Fruit fly (Drosophila melanogaster) whole organism, embryonic: ENCODE data around the gene dachs.

Experiments
- Abd-B ChIP-seq: fragments of 200-800 bp; sonication (Bioruptor generic); optimal IDR thresholded peaks from 2 replicates; lab custom pipeline; 2018; ENCODE audit warnings: missing biosample characterization, mild to moderate bottlenecking, missing genetic modification characterization, moderate library complexity
- Atf6 ChIP-seq: fragments of 200-800 bp; sonication (Bioruptor generic); IDR thresholded peaks from 2 replicates; pipeline ENCODE4 v1.3.6; 2022; ENCODE audit warnings: missing biosample characterization, missing genetic modification characterization
- B-H1 ChIP-seq: fragments of 200-800 bp; sonication (Bioruptor generic); IDR thresholded peaks from 3 replicates; pipeline ENCODE4 v1.3.6; 2022; ENCODE audit warnings: missing biosample characterization, missing genetic modification characterization
- CG10321 ChIP-seq: fragments of 200-800 bp; sonication (Bioruptor generic); IDR thresholded peaks from 2 replicates; pipeline ENCODE4 v1.3.6; 2022; ENCODE audit warnings: missing biosample characterization, missing genetic modification characterization
- CG11085 ChIP-seq: fragments of 200-800 bp; sonication (Bioruptor generic); IDR thresholded peaks from 2 replicates; pipeline ENCODE4 v1.3.6; 2022; ENCODE audit warnings: missing biosample characterization, missing genetic modification characterization
- CG11456 ChIP-seq: fragments of 200-800 bp; sonication (Bioruptor generic); IDR thresholded peaks from 3 replicates; pipeline ENCODE4 v1.3.6; 2022; ENCODE audit warnings: missing biosample characterization, missing genetic modification characterization
- CG13287 ChIP-seq: fragments of 200-800 bp; sonication (Bioruptor generic); IDR thresholded peaks from 2 replicates; pipeline ENCODE4 v1.3.6; 2022; ENCODE audit warnings: missing biosample characterization, missing genetic modification characterization; ENCODE audit not compliant: partially characterized antibody
- CG15269 ChIP-seq: fragments of 200-800 bp; sonication (Bioruptor generic); optimal IDR thresholded peaks from 2 replicates; lab custom pipeline; 2018; ENCODE audit warnings: missing biosample characterization, mild to moderate bottlenecking, missing genetic modification characterization, moderate library complexity
- CG17612 ChIP-seq: fragments of 200-800 bp; sonication (Bioruptor generic); IDR thresholded peaks from 2 replicates; pipeline ENCODE4 v1.3.6; 2022; ENCODE audit warnings: missing biosample characterization, missing genetic modification characterization
- CG18262 ChIP-seq: fragments of 200-800 bp; optimal IDR thresholded peaks from 3 replicates; lab custom pipeline; 2019; ENCODE audit warnings: missing biosample characterization, mild to moderate bottlenecking, missing genetic modification characterization, moderate library complexity
- CG18599 ChIP-seq: fragments of 200-800 bp; sonication (Bioruptor generic); optimal IDR thresholded peaks from 3 replicates; lab custom pipeline; 2017; ENCODE audit warnings: missing biosample characterization, missing genetic modification characterization, mild to moderate bottlenecking, moderate library complexity, missing genetic modification reagents
- CG2116 ChIP-seq: fragments of 200-800 bp; sonication (Bioruptor generic); optimal IDR thresholded peaks from 3 replicates; lab custom pipeline; 2018; ENCODE audit warnings: missing biosample characterization, mild to moderate bottlenecking, missing genetic modification characterization
- CG2120 ChIP-seq: fragments of 200-800 bp; sonication (Bioruptor generic); optimal IDR thresholded peaks from 3 replicates; lab custom pipeline; 2016; ENCODE audit warnings: missing biosample characterization, missing genetic modification characterization
- CG31365 ChIP-seq: fragments of 200-800 bp; sonication (Bioruptor generic); optimal IDR thresholded peaks from 2 replicates; lab custom pipeline; 2018; ENCODE audit warnings: missing biosample characterization, mild to moderate bottlenecking, missing genetic modification characterization
- CG33213 ChIP-seq: fragments of 200-800 bp; sonication (Bioruptor generic); optimal IDR thresholded peaks from 3 replicates; lab custom pipeline; 2016; ENCODE audit warnings: missing biosample characterization, missing genetic modification characterization
- CG3838 ChIP-seq: fragments of 200-800 bp; sonication (Bioruptor generic); optimal IDR thresholded peaks from 3 replicates; lab custom pipeline; 2016; ENCODE audit warnings: missing biosample characterization, missing genetic modification characterization
- CG4328 ChIP-seq: fragments of 200-800 bp; sonication (Bioruptor generic); optimal IDR thresholded peaks from 3 replicates; lab custom pipeline; 2017; ENCODE audit warnings: missing biosample characterization, missing genetic modification reagents, missing genetic modification characterization
- CG4854 ChIP-seq: fragments of 200-800 bp; sonication (Bioruptor generic); optimal IDR thresholded peaks from 2 replicates; lab custom pipeline; 2016; ENCODE audit warnings: missing biosample characterization, missing genetic modification characterization, inconsistent platforms
- CG5245 ChIP-seq: fragments of 200-800 bp; sonication (Bioruptor generic); optimal IDR thresholded peaks from 3 replicates; lab custom pipeline; 2016; ENCODE audit warnings: missing biosample characterization, missing genetic modification characterization
- CG6254 ChIP-seq: fragments of 200-800 bp; sonication (Bioruptor generic); optimal IDR thresholded peaks from 3 replicates; lab custom pipeline; 2017; ENCODE audit warnings: mild to moderate bottlenecking, missing biosample characterization, missing genetic modification reagents, missing genetic modification characterization
- CG8281 ChIP-seq: fragments of 200-800 bp; sonication (Bioruptor generic); optimal IDR thresholded peaks from 2 replicates; lab custom pipeline; 2018; ENCODE audit warnings: missing biosample characterization, mild to moderate bottlenecking, missing genetic modification characterization, moderate library complexity
- Dbx ChIP-seq: fragments of 200-800 bp; sonication (Bioruptor generic); IDR thresholded peaks from 3 replicates; pipeline ENCODE4 v1.3.6; 2022; ENCODE audit warnings: missing biosample characterization, missing genetic modification characterization
- Gug ChIP-seq: fragments of 200-800 bp; sonication (Bioruptor generic); IDR thresholded peaks from 4 replicates; pipeline ENCODE4 v1.3.6; 2022; ENCODE audit warnings: missing biosample characterization, missing genetic modification characterization
- Hmx ChIP-seq: fragments of 200-800 bp; sonication (Bioruptor generic); optimal IDR thresholded peaks from 2 replicates; lab custom pipeline; 2016; ENCODE audit warnings: missing biosample characterization, missing genetic modification characterization
- Kr ChIP-seq: fragments of 200-800 bp; sonication (Bioruptor generic); optimal IDR thresholded peaks from 2 replicates; lab custom pipeline; 2017; ENCODE audit warnings: missing biosample characterization, mild to moderate bottlenecking, missing genetic modification characterization
- Lpt ChIP-seq: fragments of >200 bp; optimal IDR thresholded peaks from 2 replicates; lab custom pipeline; 2018; ENCODE audit warnings: missing biosample characterization, missing genetic modification characterization
- Myb ChIP-seq: fragments of 200-800 bp; sonication (Bioruptor generic); optimal IDR thresholded peaks from 2 replicates; lab custom pipeline; 2016; ENCODE audit warnings: missing biosample characterization, missing genetic modification characterization
- Nf-YB ChIP-seq: fragments of 200-800 bp; sonication (Bioruptor generic); optimal IDR thresholded peaks from 3 replicates; lab custom pipeline; 2019; ENCODE audit warnings: missing biosample characterization, mild to moderate bottlenecking, missing genetic modification characterization, moderate library complexity
- NfI ChIP-seq: fragments of 200-800 bp; sonication (Bioruptor generic); optimal IDR thresholded peaks from 3 replicates; lab custom pipeline; 2018; ENCODE audit warnings: missing biosample characterization, mild to moderate bottlenecking, missing genetic modification characterization, moderate library complexity
- Scr ChIP-seq: fragments of 200-800 bp; sonication (Bioruptor generic); IDR thresholded peaks from 2 replicates; pipeline ENCODE4 v1.3.6; 2022; ENCODE audit warnings: missing biosample characterization, missing genetic modification characterization; ENCODE audit not compliant: partially characterized antibody
- Sry-β ChIP-seq: fragments of 200-800 bp; sonication (Bioruptor generic); optimal IDR thresholded peaks from 2 replicates; lab custom pipeline; 2018; ENCODE audit warnings: missing biosample characterization, mild to moderate bottlenecking, missing genetic modification characterization, moderate library complexity
- Tbp ChIP-seq: fragments of >200 bp; optimal IDR thresholded peaks from 2 replicates; lab custom pipeline; 2018; ENCODE audit warnings: missing biosample characterization, missing genetic modification characterization
- amos ChIP-seq: fragments of 200-800 bp; sonication (Bioruptor generic); IDR thresholded peaks from 2 replicates; pipeline ENCODE4 v1.3.6; 2022; ENCODE audit warnings: missing biosample characterization, missing genetic modification characterization; ENCODE audit not compliant: partially characterized antibody
- bigmax ChIP-seq: fragments of 200-800 bp; sonication (Bioruptor generic); optimal IDR thresholded peaks from 2 replicates; lab custom pipeline; 2018; ENCODE audit warnings: missing biosample characterization, mild to moderate bottlenecking, missing genetic modification characterization
- chn ChIP-seq: fragments of 200-800 bp; sonication (Bioruptor generic); optimal IDR thresholded peaks from 2 replicates; lab custom pipeline; 2016; ENCODE audit warnings: missing biosample characterization, missing genetic modification characterization
- crol ChIP-seq: fragments of 200-800 bp; sonication (Bioruptor generic); IDR thresholded peaks from 2 replicates; pipeline ENCODE4 v1.3.6; 2022; ENCODE audit warnings: missing biosample characterization, missing genetic modification characterization
- disco-r ChIP-seq: fragments of 200-800 bp; sonication (Bioruptor generic); optimal IDR thresholded peaks from 2 replicates; lab custom pipeline; 2016; ENCODE audit warnings: missing biosample characterization, missing genetic modification characterization
- dpn ChIP-seq, 2 experiments: fragments of 200-800 bp; sonication (Bioruptor generic); optimal IDR thresholded peaks; 3 replicates each; lab custom pipeline; 2016; ENCODE audit warnings: missing biosample characterization in 2 of 2, missing genetic modification characterization in 2 of 2
- fd3F ChIP-seq: fragments of 200-800 bp; sonication (Bioruptor generic); optimal IDR thresholded peaks from 2 replicates; lab custom pipeline; 2018; ENCODE audit warnings: missing biosample characterization, mild to moderate bottlenecking, missing genetic modification characterization, moderate library complexity
- grau ChIP-seq: fragments of 200-800 bp; optimal IDR thresholded peaks from 3 replicates; lab custom pipeline; 2019; ENCODE audit warnings: missing biosample characterization, mild to moderate bottlenecking, missing genetic modification characterization, moderate library complexity
- ham ChIP-seq: fragments of 200-800 bp; sonication (Bioruptor generic); IDR thresholded peaks from 2 replicates; pipeline ENCODE4 v1.3.6; 2022; ENCODE audit warnings: missing biosample characterization, missing genetic modification characterization
- hkb ChIP-seq, 2 experiments: fragments of 200-800 bp in 1 of 2; fragments of >200 bp in 1 of 2; sonication (Bioruptor generic) in 1 of 2; IDR thresholded peaks in 1 of 2; optimal IDR thresholded peaks in 1 of 2; 2 replicates each; pipeline versions ENCODE4 v1.3.6 to Lab custom; 2017 to 2022; ENCODE audit warnings: missing biosample characterization in 1 of 2, missing genetic modification characterization in 1 of 2
- ken ChIP-seq: fragments of 200-800 bp; sonication (Bioruptor generic); IDR thresholded peaks from 3 replicates; pipeline ENCODE4 v1.3.6; 2022; ENCODE audit warnings: missing biosample characterization, missing genetic modification characterization
- lbe ChIP-seq: fragments of 200-800 bp; sonication (Bioruptor generic); optimal IDR thresholded peaks from 2 replicates; lab custom pipeline; 2016; ENCODE audit warnings: missing biosample characterization, mild to moderate bottlenecking, missing genetic modification characterization
- lola ChIP-seq, 3 experiments: fragments of >200 bp in 2 of 3; fragments of 200-800 bp in 1 of 3; sonication (Bioruptor generic) in 1 of 3; optimal IDR thresholded peaks; 2 replicates each; lab custom pipeline; 2017 to 2019; ENCODE audit warnings: missing biosample characterization in 3 of 3, missing genetic modification characterization in 3 of 3, mild to moderate bottlenecking in 1 of 3, moderate library complexity in 1 of 3
- lov ChIP-seq, 2 experiments: fragments of 200-800 bp in 1 of 2; fragments of >200 bp in 1 of 2; sonication (Bioruptor generic) in 1 of 2; IDR thresholded peaks in 1 of 2; optimal IDR thresholded peaks in 1 of 2; 2 replicates in 1 of 2; 3 replicates in 1 of 2; pipeline versions ENCODE4 v1.3.6 to Lab custom; 2017 to 2022; ENCODE audit warnings: missing biosample characterization in 1 of 2, missing genetic modification characterization in 1 of 2
- odd ChIP-seq: fragments of 200-800 bp; sonication (Bioruptor generic); optimal IDR thresholded peaks from 2 replicates; lab custom pipeline; 2017; ENCODE audit warnings: missing biosample characterization, mild to moderate bottlenecking, missing genetic modification characterization
- ranshi ChIP-seq: fragments of 200-800 bp; sonication (Bioruptor generic); IDR thresholded peaks from 2 replicates; pipeline ENCODE4 v1.3.6; 2022; ENCODE audit warnings: missing biosample characterization, missing genetic modification characterization
- tio ChIP-seq: fragments of 200-800 bp; sonication (Bioruptor generic); optimal IDR thresholded peaks from 2 replicates; lab custom pipeline; 2017; ENCODE audit warnings: missing biosample characterization, missing genetic modification characterization, inconsistent platforms
- vfl ChIP-seq: fragments of 200-800 bp; sonication (Bioruptor generic); optimal IDR thresholded peaks from 2 replicates; lab custom pipeline; 2016; ENCODE audit warnings: missing biosample characterization, missing genetic modification characterization

Gene dachs

dm6 chr2L:8473448-8473847 is 6.8 kb downstream of the dachs start (continued):
- no peak for TF ChIP-seq Scr (GFP tag; lab: Robert Waterston, UW)
- TF ChIP-seq NfI = no peak
- TF ChIP-seq CG8281 (tag; lab: Kevin White, UChicago) = no peak
- TF ChIP-seq lola (GFP tag; optimal IDR thresholded peaks at IDR 0.05; lab: Kevin White, UChicago) = peak in 1 of 3 experiments; percentile 63
- peak; percentile 59 for TF ChIP-seq CG18262 (tag; lab: Kevin White, UChicago)
- peak; percentile 42; the same call in 1 of the 2 replicates for TF ChIP-seq crol
- no peak for TF ChIP-seq CG2116 (GFP tag; lab: Kevin White, UChicago)
- peak; percentile 13 for TF ChIP-seq CG33213
- TF ChIP-seq Abd-B (GFP tag; lab: Kevin White, UChicago) = no peak
- no peak; the same call in 1 of the 2 replicates for TF ChIP-seq CG10321 (GFP tag; lab: Robert Waterston, UW)
- no peak for TF ChIP-seq CG11456
- peak in 1 of 2 experiments; percentile 38 for TF ChIP-seq dpn (GFP tag; optimal IDR thresholded peaks at IDR 0.05; lab: Kevin White, UChicago)
- no peak for TF ChIP-seq CG4854
- TF ChIP-seq ranshi (GFP tag; lab: Robert Waterston, UW) = peak; percentile 30; the same call in 1 of the 2 replicates
- no peak for TF ChIP-seq CG31365
- TF ChIP-seq B-H1 (GFP tag; lab: Robert Waterston, UW) = peak; percentile 18; the same call in 1 of the 3 replicates
- TF ChIP-seq bigmax = no peak
- no peak for TF ChIP-seq CG4328
- TF ChIP-seq CG17612 = no peak
- no peak for TF ChIP-seq amos (GFP tag; lab: Robert Waterston, UW)
- TF ChIP-seq CG3838 (GFP tag; lab: Kevin White, UChicago) = no peak
- TF ChIP-seq CG13287 = no peak
- TF ChIP-seq chn (GFP tag; lab: Kevin White, UChicago) = no peak
- no peak for TF ChIP-seq tio (GFP tag; lab: Kevin White, UChicago)
- no peak for TF ChIP-seq Lpt
- no peak for TF ChIP-seq Kr (GFP tag; lab: Kevin White, UChicago)
- no peak for TF ChIP-seq ham
- TF ChIP-seq fd3F (GFP tag; lab: Kevin White, UChicago) = peak; percentile 15
- no peak for TF ChIP-seq odd (GFP tag; lab: Kevin White, UChicago)
- TF ChIP-seq Sry-β (GFP tag; lab: Kevin White, UChicago) = no peak
- no peak for TF ChIP-seq Myb (GFP tag; lab: Kevin White, UChicago)
- TF ChIP-seq Atf6 (GFP tag; lab: Robert Waterston, UW) = peak; percentile 55
- no peak for TF ChIP-seq Hmx (GFP tag; lab: Kevin White, UChicago)
- no peak for TF ChIP-seq Tbp
- TF ChIP-seq CG6254 (GFP tag; lab: Kevin White, UChicago) = peak; percentile 71
- peak; percentile 71 for TF ChIP-seq Gug (GFP tag; lab: Robert Waterston, UW)
- no peak for TF ChIP-seq lov (optimal IDR thresholded peaks at IDR 0.05; lab: Kevin White, UChicago)
- TF ChIP-seq lov (GFP tag; IDR thresholded peaks at IDR 0.05; lab: Robert Waterston, UW) = peak; percentile 76; the same call in 2 of the 3 replicates
- no peak for TF ChIP-seq CG11085 (GFP tag; lab: Robert Waterston, UW)
- TF ChIP-seq hkb (optimal IDR thresholded peaks at IDR 0.05; lab: Kevin White, UChicago) = no peak
- TF ChIP-seq hkb (GFP tag; IDR thresholded peaks at IDR 0.05; lab: Robert Waterston, UW) = peak; percentile 60
- TF ChIP-seq disco-r (GFP tag; lab: Kevin White, UChicago) = no peak
- peak; percentile 77 for TF ChIP-seq CG18599 (GFP tag; lab: Kevin White, UChicago)
- TF ChIP-seq Nf-YB (GFP tag; lab: Kevin White, UChicago) = peak; percentile 31
- no peak for TF ChIP-seq Dbx (GFP tag; lab: Robert Waterston, UW)
- no peak for TF ChIP-seq CG5245 (GFP tag; lab: Kevin White, UChicago)
- TF ChIP-seq CG15269 (tag; lab: Kevin White, UChicago) = no peak
- peak; percentile 78; the same call in 2 of the 3 replicates for TF ChIP-seq ken (GFP tag; lab: Robert Waterston, UW)
- peak; percentile 19 for TF ChIP-seq CG2120 (GFP tag; lab: Kevin White, UChicago)
- peak; percentile 27 for TF ChIP-seq grau
- TF ChIP-seq lbe (GFP tag; lab: Kevin White, UChicago) = peak; percentile 6
- no peak for TF ChIP-seq vfl (GFP tag; lab: Kevin White, UChicago)
